Worm (Caenorhabditis elegans) whole organism, L2 larva: Measurements from ENCODE around the gene nhr-101.

Experiments used
- ceh-82 ChIP-seq: fragments of 150-350 bp; optimal IDR thresholded peaks from 2 replicates; lab custom pipeline; 2014; ENCODE audit warnings: missing biosample characterization, missing genetic modification characterization
- gmeb-1 ChIP-seq: fragments of 150-350 bp; optimal IDR thresholded peaks from 2 replicates; lab custom pipeline; 2014; ENCODE audit warnings: missing biosample characterization, missing genetic modification characterization
- lin-39 ChIP-seq: fragments of 150-350 bp; optimal IDR thresholded peaks from 2 replicates; lab custom pipeline; 2014; ENCODE audit warnings: missing biosample characterization, missing genetic modification reagents, missing genetic modification characterization
- mab-5 ChIP-seq: fragments of 150-350 bp; optimal IDR thresholded peaks from 2 replicates; lab custom pipeline; 2014; ENCODE audit warnings: missing biosample characterization, missing genetic modification characterization
- nhr-23 ChIP-seq: fragments of 150-350 bp; optimal IDR thresholded peaks from 2 replicates; lab custom pipeline; 2014; ENCODE audit warnings: missing biosample characterization, missing genetic modification reagents, missing genetic modification characterization

DNA sequence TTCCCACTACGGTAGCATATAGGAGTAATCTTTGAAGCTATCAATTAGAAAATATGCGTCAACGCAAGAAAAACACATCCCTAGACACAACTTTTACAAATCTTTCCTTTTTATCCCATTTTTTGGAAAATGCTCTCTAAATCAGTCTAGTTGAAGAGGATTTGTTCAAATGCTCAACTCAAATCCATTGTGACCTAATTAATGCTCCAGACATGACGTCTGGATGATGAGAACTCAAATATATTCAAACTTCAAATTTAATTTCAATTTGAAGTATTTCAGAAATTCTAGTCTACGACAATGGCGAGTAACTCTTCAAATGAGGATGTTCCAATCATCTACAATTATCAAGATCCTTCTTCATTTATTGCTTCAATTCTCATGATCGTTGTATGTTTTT is 17.9 kb upstream of the nhr-101 start, which contains the start of gene srx-85:
- TF ChIP-seq ceh-82 (no peak), lin-39 (tag; lab: Kevin White, UChicago) (no peak), mab-5 (tag; lab: Kevin White, UChicago) (no peak), nhr-23 (no peak), gmeb-1 (tag; lab: Kevin White, UChicago) (no peak)
